Fruit fly (Drosophila melanogaster): Measurements from ENCODE around the gene CG46320.
A peak's percentile ranks its signal among the peaks of the same experiment; 100 is the strongest.

The CG46320 gene

dm6 chr3L:5751740-5752579, 88.0 kb downstream of the CG46320 start, which contains the start of gene DnaJ-1 (continued):
- TF ChIP-seq CG1603 (tag; optimal IDR thresholded peaks at IDR 0.05) (peak; percentile 43), CG11560 (tag; IDR thresholded peaks at IDR 0.05) (no peak), sisA (GFP tag; IDR thresholded peaks at IDR 0.05) (no peak), chinmo (GFP tag; IDR thresholded peaks at IDR 0.05; ENCODE audit: partially characterized antibody) (peak; percentile 97), CG6765 (GFP tag; optimal IDR thresholded peaks at IDR 0.05) (no peak), CG17359 (tag; optimal IDR thresholded peaks at IDR 0.05) (peak; percentile 30), croc (GFP tag; conservative IDR thresholded peaks at IDR 0.05) (no peak), Atf3 (GFP tag; optimal IDR thresholded peaks at IDR 0.05) (no peak), nerfin-1 (tag; optimal IDR thresholded peaks at IDR 0.05) (peak; percentile 36), CG4617 (GFP tag; optimal IDR thresholded peaks at IDR 0.05; ENCODE audit: borderline replicate concordance) (peak; percentile 43), eyg (GFP tag; optimal IDR thresholded peaks at IDR 0.05) (no peak), grn (GFP tag; optimal IDR thresholded peaks at IDR 0.05) (peak; percentile 68), CG3065 (GFP tag; optimal IDR thresholded peaks at IDR 0.05) (no peak), pzg (GFP tag; optimal IDR thresholded peaks at IDR 0.05) (peak; percentile 85), CG14050 (GFP tag; IDR thresholded peaks at IDR 0.05) (no peak), jigr1 (GFP tag; IDR thresholded peaks at IDR 0.05) (no peak), Bgb (GFP tag; IDR thresholded peaks at IDR 0.05; ENCODE audit: partially characterized antibody) (peak; percentile 98), pita (GFP tag; optimal IDR thresholded peaks at IDR 0.05) (no peak), lola (GFP tag; optimal IDR thresholded peaks at IDR 0.05) (no peak), CG8478 (optimal IDR thresholded peaks at IDR 0.05) (no peak), fd64A (GFP tag; optimal IDR thresholded peaks at IDR 0.05) (peak; percentile 23), sd (tag; optimal IDR thresholded peaks at IDR 0.05) (peak; percentile 78), vvl (GFP tag; IDR thresholded peaks at IDR 0.05) (peak; percentile 50), Dip2 (GFP tag; IDR thresholded peaks at IDR 0.05) (no peak), NfI (GFP tag; optimal IDR thresholded peaks at IDR 0.05) (no peak), H15 (GFP tag; IDR thresholded peaks at IDR 0.05) (no peak), repo (GFP tag; optimal IDR thresholded peaks at IDR 0.05) (no peak), dmrt11E (tag; optimal IDR thresholded peaks at IDR 0.05) (no peak), Tbp (GFP tag; optimal IDR thresholded peaks at IDR 0.05) (no peak), pum (GFP tag; optimal IDR thresholded peaks at IDR 0.05) (no peak), sens-2 (GFP tag; IDR thresholded peaks at IDR 0.05) (no peak), unpg (GFP tag; optimal IDR thresholded peaks at IDR 0.05) (peak; percentile 37), zfh1 (GFP tag; IDR thresholded peaks at IDR 0.05) (peak; percentile 12; the same call in 1 of the 3 replicates), crol (GFP tag; IDR thresholded peaks at IDR 0.05) (no peak), pros (GFP tag; optimal IDR thresholded peaks at IDR 0.05) (peak; percentile 0), btn (GFP tag; optimal IDR thresholded peaks at IDR 0.05) (no peak), fd102C (GFP tag; optimal IDR thresholded peaks at IDR 0.05) (no peak), ro (GFP tag; IDR thresholded peaks at IDR 0.05) (no peak), emc (GFP tag; optimal IDR thresholded peaks at IDR 0.05) (no peak), CG9215 (GFP tag; IDR thresholded peaks at IDR 0.05) (no peak), gt (GFP tag; IDR thresholded peaks at IDR 0.05) (no peak), cad (GFP tag; optimal IDR thresholded peaks at IDR 0.05) (no peak), CG6175 (GFP tag; IDR thresholded peaks at IDR 0.05) (no peak), Six4 (GFP tag; optimal IDR thresholded peaks at IDR 0.05) (no peak), wek (GFP tag; optimal IDR thresholded peaks at IDR 0.05) (peak; percentile 38), CG11696 (GFP tag; IDR thresholded peaks at IDR 0.05) (no peak), mam (GFP tag; optimal IDR thresholded peaks at IDR 0.05) (peak; percentile 6), Blimp-1 (GFP tag; optimal IDR thresholded peaks at IDR 0.05) (no peak), Doc2 (GFP tag; IDR thresholded peaks at IDR 0.05) (no peak), gcm (GFP tag; optimal IDR thresholded peaks at IDR 0.05) (peak; percentile 22)
